Fruit fly (Drosophila melanogaster) whole organism, embryonic: Measurements from ENCODE around the gene CG4594.

Experiments used
- Awh ChIP-seq: fragments of 200-800 bp; sonication (Bioruptor generic); IDR thresholded peaks from 2 replicates; pipeline ENCODE4, ENCODE4 v1.3.6; 2022; ENCODE audit warnings: missing biosample characterization, missing genetic modification characterization
- CG10147 ChIP-seq: fragments of 200-800 bp; sonication (Bioruptor generic); optimal IDR thresholded peaks from 2 replicates; lab custom pipeline; 2019; ENCODE audit warnings: missing biosample characterization, mild to moderate bottlenecking, missing genetic modification characterization, moderate library complexity
- CG10321 ChIP-seq: fragments of 200-800 bp; sonication (Bioruptor generic); IDR thresholded peaks from 2 replicates; pipeline ENCODE4 v1.3.6; 2022; ENCODE audit warnings: missing biosample characterization, missing genetic modification characterization
- CG10959 ChIP-seq: fragments of 200-800 bp; sonication (Bioruptor generic); IDR thresholded peaks from 2 replicates; pipeline ENCODE4 v1.3.6; 2022; ENCODE audit warnings: missing biosample characterization, missing genetic modification characterization
- CG11093 ChIP-seq: fragments of 200-800 bp; sonication (Bioruptor generic); IDR thresholded peaks from 3 replicates; pipeline ENCODE4 v1.3.6; 2022; ENCODE audit warnings: missing biosample characterization, missing genetic modification characterization
- CG11247 ChIP-seq: fragments of 200-800 bp; sonication (Bioruptor generic); IDR thresholded peaks from 2 replicates; pipeline ENCODE4 v1.3.6; 2022; ENCODE audit warnings: missing biosample characterization, missing genetic modification characterization
- CG12155 ChIP-seq: fragments of 200-800 bp; sonication (Bioruptor generic); optimal IDR thresholded peaks from 3 replicates; lab custom pipeline; 2016; ENCODE audit warnings: missing biosample characterization, missing genetic modification characterization
- CG12299 ChIP-seq: fragments of 200-800 bp; sonication (Bioruptor generic); optimal IDR thresholded peaks from 2 replicates; lab custom pipeline; 2018; ENCODE audit warnings: missing biosample characterization, mild to moderate bottlenecking, missing genetic modification characterization
- CG12942 ChIP-seq: fragments of 200-800 bp; sonication (Bioruptor generic); optimal IDR thresholded peaks from 3 replicates; lab custom pipeline; 2016; ENCODE audit warnings: missing biosample characterization, missing genetic modification characterization
- CG15269 ChIP-seq: fragments of 200-800 bp; sonication (Bioruptor generic); optimal IDR thresholded peaks from 2 replicates; lab custom pipeline; 2018; ENCODE audit warnings: missing biosample characterization, mild to moderate bottlenecking, missing genetic modification characterization, moderate library complexity
- CG15514 ChIP-seq: fragments of 200-800 bp; sonication (Bioruptor generic); optimal IDR thresholded peaks from 3 replicates; lab custom pipeline; 2017; ENCODE audit warnings: missing biosample characterization, missing genetic modification characterization, mild to moderate bottlenecking, moderate library complexity, missing genetic modification reagents
- CG17186 ChIP-seq: fragments of 200-800 bp; sonication (Bioruptor generic); optimal IDR thresholded peaks from 3 replicates; lab custom pipeline; 2017; ENCODE audit warnings: missing biosample characterization, missing genetic modification reagents, missing genetic modification characterization
- CG32772 ChIP-seq: fragments of 200-800 bp; sonication (Bioruptor generic); IDR thresholded peaks from 2 replicates; pipeline ENCODE4 v1.3.6; 2022; ENCODE audit warnings: missing biosample characterization, missing genetic modification characterization
- CG34376 ChIP-seq: fragments of 200-800 bp; sonication (Bioruptor generic); optimal IDR thresholded peaks from 2 replicates; lab custom pipeline; 2018; ENCODE audit warnings: missing biosample characterization, mild to moderate bottlenecking, missing genetic modification characterization
- CG4617 ChIP-seq: fragments of 200-800 bp; sonication (Bioruptor generic); optimal IDR thresholded peaks from 3 replicates; lab custom pipeline; 2016; ENCODE audit warnings: missing biosample characterization, missing genetic modification characterization, borderline replicate concordance
- CG4820 ChIP-seq: fragments of 200-800 bp; sonication (Bioruptor generic); optimal IDR thresholded peaks from 3 replicates; lab custom pipeline; 2016; ENCODE audit warnings: missing biosample characterization, missing genetic modification characterization
- CG7839 ChIP-seq: fragments of 200-800 bp; sonication (Bioruptor generic); optimal IDR thresholded peaks from 3 replicates; lab custom pipeline; 2018; ENCODE audit warnings: missing biosample characterization, mild to moderate bottlenecking, missing genetic modification characterization, moderate library complexity
- CG8359 ChIP-seq: fragments of 200-800 bp; sonication (Bioruptor generic); optimal IDR thresholded peaks from 2 replicates; lab custom pipeline; 2017; ENCODE audit warnings: missing biosample characterization, mild to moderate bottlenecking, missing genetic modification characterization, borderline replicate concordance
- D ChIP-seq, 2 experiments: fragments of 200-800 bp in 1 of 2; fragments of >200 bp in 1 of 2; sonication (Bioruptor generic) in 1 of 2; optimal IDR thresholded peaks; 2 replicates in 1 of 2; 3 replicates in 1 of 2; lab custom pipeline; 2017; ENCODE audit warnings: mild to moderate bottlenecking in 1 of 2, missing biosample characterization in 1 of 2, missing genetic modification characterization in 1 of 2, missing genetic modification reagents in 1 of 2
- Dip2 ChIP-seq: fragments of 200-800 bp; sonication (Bioruptor generic); IDR thresholded peaks from 2 replicates; pipeline ENCODE4 v1.3.6; 2022; ENCODE audit warnings: missing biosample characterization, missing genetic modification characterization
- ERR ChIP-seq: fragments of 200-800 bp; sonication (Bioruptor generic); optimal IDR thresholded peaks from 2 replicates; lab custom pipeline; 2016; ENCODE audit warnings: missing biosample characterization, missing genetic modification characterization
- Ets97D ChIP-seq: fragments of 200-800 bp; sonication (Bioruptor generic); optimal IDR thresholded peaks from 3 replicates; lab custom pipeline; 2016; ENCODE audit warnings: missing biosample characterization, missing genetic modification characterization
- Fer2 ChIP-seq: fragments of 200-800 bp; sonication (Bioruptor generic); optimal IDR thresholded peaks from 2 replicates; lab custom pipeline; 2018; ENCODE audit warnings: missing biosample characterization, mild to moderate bottlenecking, missing genetic modification characterization, moderate library complexity
- GATAe ChIP-seq: fragments of 200-800 bp; sonication (Bioruptor generic); conservative IDR thresholded peaks from 2 replicates; pipeline ENCODE4 v1.3.6; 2022; ENCODE audit warnings: missing biosample characterization, missing genetic modification characterization
- Hr78 ChIP-seq, 2 experiments: fragments of 200-800 bp in 1 of 2; fragments of >200 bp in 1 of 2; sonication (Bioruptor generic) in 1 of 2; optimal IDR thresholded peaks; 2 replicates each; lab custom pipeline; 2017 to 2019; ENCODE audit warnings: missing biosample characterization in 2 of 2, missing genetic modification characterization in 2 of 2, mild to moderate bottlenecking in 1 of 2, moderate library complexity in 1 of 2
- Mrtf ChIP-seq: fragments of 200-800 bp; sonication (Bioruptor generic); IDR thresholded peaks from 3 replicates; pipeline ENCODE4 v1.3.6; 2022; ENCODE audit warnings: missing biosample characterization, missing genetic modification characterization
- Sin3A ChIP-seq: fragments of >200 bp; optimal IDR thresholded peaks from 2 replicates; lab custom pipeline; 2018
- Vsx1 ChIP-seq: fragments of 200-800 bp; sonication (Bioruptor generic); optimal IDR thresholded peaks from 2 replicates; lab custom pipeline; 2017; ENCODE audit warnings: missing biosample characterization, mild to moderate bottlenecking, missing genetic modification characterization, missing genetic modification reagents
- crp ChIP-seq, 2 experiments: fragments of 200-800 bp; sonication (Bioruptor generic); optimal IDR thresholded peaks; 2 replicates in 1 of 2; 3 replicates in 1 of 2; lab custom pipeline; 2017; ENCODE audit warnings: missing biosample characterization in 2 of 2, missing genetic modification characterization in 2 of 2, mild to moderate bottlenecking in 1 of 2, moderate library complexity in 1 of 2
- da ChIP-seq: fragments of 200-800 bp; sonication (Bioruptor generic); optimal IDR thresholded peaks from 2 replicates; lab custom pipeline; 2016; ENCODE audit warnings: missing biosample characterization, missing genetic modification characterization
- danr ChIP-seq: fragments of 200-800 bp; sonication (Bioruptor generic); IDR thresholded peaks from 2 replicates; pipeline ENCODE4 v1.3.6; 2022; ENCODE audit warnings: missing biosample characterization, missing genetic modification characterization
- disco-r ChIP-seq: fragments of 200-800 bp; sonication (Bioruptor generic); optimal IDR thresholded peaks from 2 replicates; lab custom pipeline; 2016; ENCODE audit warnings: missing biosample characterization, missing genetic modification characterization
- dpn ChIP-seq, 2 experiments: fragments of 200-800 bp; sonication (Bioruptor generic); optimal IDR thresholded peaks; 3 replicates each; lab custom pipeline; 2016; ENCODE audit warnings: missing biosample characterization in 2 of 2, missing genetic modification characterization in 2 of 2
- exex ChIP-seq: fragments of 200-800 bp; sonication (Bioruptor generic); optimal IDR thresholded peaks from 4 replicates; lab custom pipeline; 2018; ENCODE audit warnings: missing biosample characterization, mild to moderate bottlenecking, missing genetic modification characterization, moderate library complexity
- ftz-f1 ChIP-seq: fragments of 200-800 bp; sonication (Bioruptor generic); optimal IDR thresholded peaks from 2 replicates; lab custom pipeline; 2016; ENCODE audit warnings: missing biosample characterization, missing genetic modification characterization
- gem ChIP-seq: fragments of 200-800 bp; sonication (Bioruptor generic); optimal IDR thresholded peaks from 2 replicates; lab custom pipeline; 2019; ENCODE audit warnings: missing biosample characterization, mild to moderate bottlenecking, missing genetic modification characterization, moderate library complexity
- hkb ChIP-seq, 2 experiments: fragments of 200-800 bp in 1 of 2; fragments of >200 bp in 1 of 2; sonication (Bioruptor generic) in 1 of 2; IDR thresholded peaks in 1 of 2; optimal IDR thresholded peaks in 1 of 2; 2 replicates each; pipeline versions ENCODE4 v1.3.6 to Lab custom; 2017 to 2022; ENCODE audit warnings: missing biosample characterization in 1 of 2, missing genetic modification characterization in 1 of 2
- kay ChIP-seq: fragments of 200-800 bp; sonication (Bioruptor generic); optimal IDR thresholded peaks from 2 replicates; lab custom pipeline; 2016; ENCODE audit warnings: missing biosample characterization, missing genetic modification characterization
- lbe ChIP-seq: fragments of 200-800 bp; sonication (Bioruptor generic); optimal IDR thresholded peaks from 2 replicates; lab custom pipeline; 2016; ENCODE audit warnings: missing biosample characterization, mild to moderate bottlenecking, missing genetic modification characterization
- lmd ChIP-seq: fragments of 200-800 bp; sonication (Bioruptor generic); IDR thresholded peaks from 2 replicates; pipeline ENCODE4 v1.3.6; 2022; ENCODE audit warnings: missing biosample characterization, missing genetic modification characterization
- p53 ChIP-seq: fragments of 200-800 bp; sonication (Bioruptor generic); optimal IDR thresholded peaks from 2 replicates; lab custom pipeline; 2016; ENCODE audit warnings: missing biosample characterization, missing genetic modification characterization
- pita ChIP-seq: fragments of 200-800 bp; sonication (Bioruptor generic); optimal IDR thresholded peaks from 2 replicates; lab custom pipeline; 2017; ENCODE audit warnings: missing biosample characterization, mild to moderate bottlenecking, missing genetic modification characterization
- run ChIP-seq: fragments of 200-800 bp; sonication (Bioruptor generic); optimal IDR thresholded peaks from 3 replicates; lab custom pipeline; 2018; ENCODE audit warnings: missing biosample characterization, mild to moderate bottlenecking, missing genetic modification characterization
- tap ChIP-seq: fragments of 200-800 bp; optimal IDR thresholded peaks from 3 replicates; lab custom pipeline; 2019; ENCODE audit warnings: missing biosample characterization, mild to moderate bottlenecking, missing genetic modification characterization, moderate library complexity
- vvl ChIP-seq: fragments of 200-800 bp; sonication (Bioruptor generic); IDR thresholded peaks from 2 replicates; pipeline ENCODE4 v1.3.6; 2022; ENCODE audit warnings: missing biosample characterization, missing genetic modification characterization
- wdn ChIP-seq: fragments of 200-800 bp; sonication (Bioruptor generic); IDR thresholded peaks from 2 replicates; pipeline ENCODE4 v1.3.6; 2022; ENCODE audit warnings: missing biosample characterization, missing genetic modification characterization
- yki ChIP-seq: fragments of >200 bp; optimal IDR thresholded peaks from 3 replicates; lab custom pipeline; 2018
- zfh2 ChIP-seq: fragments of 200-800 bp; sonication (Bioruptor generic); optimal IDR thresholded peaks from 2 replicates; lab custom pipeline; 2016; ENCODE audit warnings: missing biosample characterization, missing genetic modification characterization

The CG4594 gene

dm6 chr2L:9966983-9967737 is 47.2 kb downstream of the CG4594 start, which contains the start of the genes Dref and RpL13 (continued):
- TF ChIP-seq CG32772 (GFP tag; lab: Robert Waterston, UW) (peak; percentile 37; the same call in 1 of the 2 replicates), CG4617 (GFP tag; lab: Kevin White, UChicago) (peak; percentile 70), pita (GFP tag; lab: Kevin White, UChicago) (no peak), p53 (peak; percentile 73), CG17186 (peak; percentile 89), CG10321 (GFP tag; lab: Robert Waterston, UW) (peak; percentile 63), tap (peak; percentile 79), CG11247 (GFP tag; lab: Robert Waterston, UW) (peak; percentile 75), CG12942 (peak; percentile 69), hkb (optimal IDR thresholded peaks at IDR 0.05; lab: Kevin White, UChicago) (no peak), hkb (GFP tag; IDR thresholded peaks at IDR 0.05; lab: Robert Waterston, UW) (peak; percentile 89), gem (peak; percentile 73), Hr78 (GFP tag; optimal IDR thresholded peaks at IDR 0.05; lab: Kevin White, UChicago) (peak in 1 of 2 experiments; percentile 47), dpn (GFP tag; optimal IDR thresholded peaks at IDR 0.05; lab: Kevin White, UChicago) (peak; percentile 64 to 88), crp (GFP tag; optimal IDR thresholded peaks at IDR 0.05; lab: Kevin White, UChicago) (peak in 1 of 2 experiments; percentile 51), ERR (GFP tag; lab: Kevin White, UChicago) (peak; percentile 74), run (peak; percentile 78), da (GFP tag; lab: Kevin White, UChicago) (peak; percentile 61), disco-r (peak; percentile 66), Fer2 (peak; percentile 86), danr (GFP tag; lab: Robert Waterston, UW) (no peak), CG12299 (tag; lab: Kevin White, UChicago) (peak; percentile 91), CG10147 (GFP tag; lab: Kevin White, UChicago) (peak; percentile 81), lbe (GFP tag; lab: Kevin White, UChicago) (peak; percentile 78), GATAe (GFP tag; lab: Robert Waterston, UW) (peak; percentile 28; the same call in 1 of the 2 replicates), CG12155 (peak; percentile 69), CG10959 (peak; percentile 51; the same call in 1 of the 2 replicates), Mrtf (GFP tag; lab: Robert Waterston, UW) (peak; percentile 52; the same call in 1 of the 3 replicates), CG7839 (tag; lab: Kevin White, UChicago) (peak; percentile 82), kay (GFP tag; lab: Kevin White, UChicago) (peak; percentile 36), lmd (GFP tag; lab: Robert Waterston, UW) (peak; percentile 59; the same call in 1 of the 2 replicates), CG4820 (GFP tag; lab: Kevin White, UChicago) (peak; percentile 54), CG8359 (GFP tag; lab: Kevin White, UChicago) (peak; percentile 79), Sin3A (lab: Kevin White, UChicago) (peak; percentile 83), Vsx1 (peak; percentile 93), CG11093 (GFP tag; lab: Robert Waterston, UW) (no peak), Dip2 (GFP tag; lab: Robert Waterston, UW) (no peak), exex (tag; lab: Kevin White, UChicago) (peak; percentile 75), D (optimal IDR thresholded peaks at IDR 0.05; lab: Kevin White, UChicago) (no peak), D (GFP tag; optimal IDR thresholded peaks at IDR 0.05; lab: Kevin White, UChicago) (peak; percentile 86), CG15269 (peak; percentile 87), yki (lab: Kevin White, UChicago) (no peak), CG34376 (peak; percentile 99), ftz-f1 (GFP tag; lab: Kevin White, UChicago) (peak; percentile 54), zfh2 (GFP tag; lab: Kevin White, UChicago) (peak; percentile 83), CG15514 (peak; percentile 93), vvl (GFP tag; lab: Robert Waterston, UW) (peak; percentile 90), Ets97D (GFP tag; lab: Kevin White, UChicago) (peak; percentile 99), Awh (GFP tag; lab: Robert Waterston, UW) (peak; percentile 75), wdn (peak; percentile 75)
